Worm (Caenorhabditis elegans) whole organism, early embryonic: ENCODE results near the gene Y55F3AM.11.

Experiments
- aly-1 ChIP-seq: sonication (generic microtip); optimal IDR thresholded peaks from 2 replicates; lab custom pipeline; 2016; ENCODE audit warnings: missing genetic modification characterization, missing compliant biosample characterization
- ama-1 ChIP-seq: fragments of 150-350 bp; optimal IDR thresholded peaks from 2 replicates; lab custom pipeline; 2014
- hmbx-1 ChIP-seq: sonication (generic microtip); optimal IDR thresholded peaks from 2 replicates; lab custom pipeline; 2016; ENCODE audit warnings: mild to moderate bottlenecking, missing genetic modification characterization, missing compliant biosample characterization
- pes-1 ChIP-seq: fragments of 200-800 bp; sonication (Bioruptor generic); IDR thresholded peaks from 2 replicates; pipeline ENCODE4 v1.3.6; 2022; ENCODE audit warnings: missing genetic modification reagents, missing genetic modification characterization, missing compliant biosample characterization
- scrt-1 ChIP-seq: fragments of 200-800 bp; sonication (Bioruptor generic); IDR thresholded peaks from 2 replicates; pipeline ENCODE4 v1.3.6; 2022; ENCODE audit warnings: missing genetic modification characterization, missing compliant biosample characterization
- tbx-37 ChIP-seq: fragments of 200-800 bp; sonication (Bioruptor generic); conservative IDR thresholded peaks from 2 replicates; pipeline ENCODE4 v1.3.6; 2022; ENCODE audit warnings: missing genetic modification reagents, missing genetic modification characterization, missing compliant biosample characterization

DNA sequence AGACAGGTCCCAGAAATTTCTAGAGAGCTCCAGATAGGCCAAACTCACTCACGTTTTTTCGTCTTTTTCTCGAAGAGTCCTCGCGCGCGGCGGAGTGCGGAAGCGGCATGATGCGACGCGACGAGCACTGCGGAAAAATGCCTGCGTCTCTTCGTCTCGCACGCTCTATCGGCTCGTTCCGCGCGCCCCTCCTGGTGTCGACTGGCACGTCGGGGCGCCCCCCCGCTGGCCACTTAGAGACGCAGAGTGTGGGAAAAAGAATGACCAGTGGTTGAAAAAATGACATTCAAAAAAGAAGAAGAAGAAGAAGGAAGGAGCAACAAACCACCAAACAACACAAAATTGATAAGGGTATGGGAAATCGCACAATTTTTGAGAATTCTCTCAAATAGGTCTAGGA is 23.2 kb upstream of the Y55F3AM.11 start, which contains the start of gene znf-782:
- no peak for TF ChIP-seq aly-1 (tag; lab: Kevin White, UChicago)
- no peak for TF ChIP-seq ama-1 (lab: Kevin White, UChicago)
- no peak for TF ChIP-seq tbx-37 (GFP tag; lab: Robert Waterston, UW)
- TF ChIP-seq scrt-1 (GFP tag; lab: Robert Waterston, UW), result no peak
- no peak for TF ChIP-seq pes-1 (GFP tag; lab: Robert Waterston, UW)
- TF ChIP-seq hmbx-1, result no peak
